Worm (Caenorhabditis elegans): ENCODE data around the gene F59A1.15.

DNA sequence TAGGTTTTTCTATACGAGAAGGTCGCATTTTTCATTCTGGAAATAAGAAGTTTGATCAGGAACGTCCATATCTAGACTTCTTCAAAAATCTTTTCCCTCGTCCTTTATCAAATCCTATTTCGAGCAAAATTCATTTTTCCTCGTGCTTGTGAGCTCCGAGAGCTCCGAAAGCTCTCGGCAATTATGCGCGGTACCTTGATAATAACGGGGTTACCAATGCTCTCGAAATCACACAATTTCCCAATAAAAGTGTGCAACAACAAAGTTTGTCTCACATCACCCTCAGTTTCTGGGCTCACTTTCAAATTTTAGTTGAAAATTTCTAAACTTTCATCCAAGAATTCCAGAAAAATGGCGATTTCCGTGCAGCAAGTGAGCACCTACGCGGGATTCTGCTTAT, 15.1 kb downstream of the F59A1.15 start, which contains the start of gene str-89:
- TF ChIP-seq unc-39 (tag; optimal IDR thresholded peaks at IDR 0.05) (no peak), daf-12 (tag; optimal IDR thresholded peaks at IDR 0.05) (no peak), ZK546.5 (tag; optimal IDR thresholded peaks at IDR 0.05) (no peak), snpc-4 (tag; optimal IDR thresholded peaks at IDR 0.05) (no peak), nhr-237 (tag; optimal IDR thresholded peaks at IDR 0.05) (no peak), ama-1 (optimal IDR thresholded peaks at IDR 0.05) (no peak), egl-5 (tag; optimal IDR thresholded peaks at IDR 0.05) (no peak), elt-1 (tag; optimal IDR thresholded peaks at IDR 0.05) (no peak), hmg-11 (tag; optimal IDR thresholded peaks at IDR 0.05) (no peak)
